Fruit fly (Drosophila melanogaster): ENCODE results near the gene Muc11A.
A peak's percentile ranks its signal among the peaks of the same experiment; 100 is the strongest.

The Muc11A gene

dm6 chrX:12014800-12015389 lies 44.7 kb upstream of the Muc11A start (continued):
- TF ChIP-seq achi (GFP tag; optimal IDR thresholded peaks at IDR 0.05) (peak; percentile 50), CG34406 (GFP tag; optimal IDR thresholded peaks at IDR 0.05) (peak; percentile 52), fd59A (GFP tag; optimal IDR thresholded peaks at IDR 0.05) (peak; percentile 15), CG6163 (GFP tag; IDR thresholded peaks at IDR 0.05) (peak; percentile 78), CG15336 (GFP tag; IDR thresholded peaks at IDR 0.05) (peak; percentile 33; the same call in 1 of the 2 replicates), Ets96B (tag; optimal IDR thresholded peaks at IDR 0.05) (peak; percentile 50), CG1621 (tag; optimal IDR thresholded peaks at IDR 0.05) (no peak), CG8119 (GFP tag; IDR thresholded peaks at IDR 0.05) (peak; percentile 44; the same call in 1 of the 3 replicates), CG11294 (GFP tag; IDR thresholded peaks at IDR 0.05) (peak; percentile 37), CG6808 (GFP tag; optimal IDR thresholded peaks at IDR 0.05) (peak; percentile 54), dac (GFP tag; optimal IDR thresholded peaks at IDR 0.05) (no peak), Hr39 (GFP tag; optimal IDR thresholded peaks at IDR 0.05) (peak; percentile 52), vri (GFP tag; optimal IDR thresholded peaks at IDR 0.05) (peak; percentile 45), Gug (GFP tag; IDR thresholded peaks at IDR 0.05) (0 out of 2 replicates have a peak, but pooled peaks have one; percentile 14), Eip93F (GFP tag; optimal IDR thresholded peaks at IDR 0.05) (no peak), CG7368 (GFP tag; optimal IDR thresholded peaks at IDR 0.05) (peak; percentile 34), Hr4 (GFP tag; optimal IDR thresholded peaks at IDR 0.05) (no peak), spab (GFP tag; optimal IDR thresholded peaks at IDR 0.05) (peak; percentile 37), ss (GFP tag; optimal IDR thresholded peaks at IDR 0.05) (peak in 1 of 2 experiments; percentile 73), CG16779 (tag; optimal IDR thresholded peaks at IDR 0.05) (no peak), Sox102F (GFP tag; optimal IDR thresholded peaks at IDR 0.05) (peak; percentile 76), Blimp-1 (GFP tag; optimal IDR thresholded peaks at IDR 0.05) (peak; percentile 45), acj6 (GFP tag; optimal IDR thresholded peaks at IDR 0.05) (peak; percentile 46), CG6792 (GFP tag; optimal IDR thresholded peaks at IDR 0.05) (peak; percentile 64), net (GFP tag; optimal IDR thresholded peaks at IDR 0.05) (peak; percentile 67), CG11762 (GFP tag; optimal IDR thresholded peaks at IDR 0.05; ENCODE audit: insufficient read depth) (peak; percentile 1), Sox15 (GFP tag; optimal IDR thresholded peaks at IDR 0.05) (no peak), esn (GFP tag; optimal IDR thresholded peaks at IDR 0.05) (peak; percentile 80)

- TF ChIP-seq Sox15 (GFP tag; optimal IDR thresholded peaks at IDR 0.05) (no peak), acj6 (GFP tag; optimal IDR thresholded peaks at IDR 0.05) (no peak), CG16779 (tag; optimal IDR thresholded peaks at IDR 0.05) (no peak), fkh (GFP tag; optimal IDR thresholded peaks at IDR 0.05) (peak; percentile 2), svp (GFP tag) (peak; percentile 56), spab (GFP tag; optimal IDR thresholded peaks at IDR 0.05) (no peak)
Observed at dm6 chrX:12017815-12018439, 41.7 kb upstream of the Muc11A start, which contains the start of gene Chrac-16. Chrac-16 (minus strand) TSS chrX:12017961.

- TF ChIP-seq CG6163 (GFP tag; IDR thresholded peaks at IDR 0.05) (0 out of 3 replicates have a peak, but pooled peaks have one; percentile 12), CG3032 (tag; optimal IDR thresholded peaks at IDR 0.05) (no peak), Gug (GFP tag; IDR thresholded peaks at IDR 0.05) (no peak), svp (GFP tag) (peak; percentile 47), Blimp-1 (GFP tag; optimal IDR thresholded peaks at IDR 0.05) (peak; percentile 88)
Observed at dm6 chrX:12018440-12019101, 41.0 kb upstream of the Muc11A start, which contains the start of gene Lsm12a. Lsm12a (plus strand) TSS chrX:12018640.

- TF ChIP-seq esn (GFP tag; optimal IDR thresholded peaks at IDR 0.05) (no peak), svp (GFP tag) (peak; percentile 29)
Observed at dm6 chrX:12020857-12021256, 38.7 kb upstream of the Muc11A start, which contains the start of gene Tango4. Tango4 (plus strand) TSS chrX:12021068.

Measured in whole organism, prepupa.